Worm (Caenorhabditis elegans) whole organism, midembryonic: ENCODE data around the gene T22E5.1.

Experiments
- T22C8.4 ChIP-seq: fragments of 200-800 bp; sonication (Bioruptor generic); IDR thresholded peaks from 2 replicates; pipeline ENCODE4 v1.3.6; 2022; ENCODE audit warnings: missing genetic modification characterization, missing compliant biosample characterization
- cog-1 ChIP-seq: sonication (generic microtip); optimal IDR thresholded peaks from 2 replicates; lab custom pipeline; 2016; ENCODE audit warnings: missing genetic modification characterization, missing compliant biosample characterization
- flt-1 ChIP-seq: fragments of 200-800 bp; sonication (Bioruptor generic); IDR thresholded peaks from 2 replicates; pipeline ENCODE4 v1.3.6; 2022; ENCODE audit warnings: missing genetic modification characterization, missing compliant biosample characterization
- med-1 ChIP-seq: sonication (generic microtip); optimal IDR thresholded peaks from 2 replicates; lab custom pipeline; 2017; ENCODE audit warnings: missing genetic modification characterization, mild to moderate bottlenecking, missing compliant biosample characterization, antibody characterized with exemption, missing genetic modification reagents; ENCODE audit not compliant: insufficient read depth
- ref-1 ChIP-seq: fragments of 200-800 bp; sonication (Bioruptor generic); conservative IDR thresholded peaks from 2 replicates; pipeline ENCODE4 v1.3.6; 2022; ENCODE audit warnings: missing genetic modification reagents, missing genetic modification characterization, missing compliant biosample characterization
- ztf-23 ChIP-seq: fragments of 200-800 bp; sonication (Bioruptor generic); IDR thresholded peaks from 2 replicates; pipeline ENCODE4 v1.3.6; 2022; ENCODE audit warnings: missing genetic modification reagents, missing genetic modification characterization, missing compliant biosample characterization
- ztf-29 ChIP-seq: fragments of 200-800 bp; sonication (Bioruptor generic); IDR thresholded peaks from 2 replicates; pipeline ENCODE4 v1.3.6; 2022; ENCODE audit warnings: missing genetic modification reagents, missing genetic modification characterization, missing compliant biosample characterization

ce11 chrX:6419113-6419512, 6.4 kb downstream of the T22E5.1 start:
- no peak for TF ChIP-seq ztf-23 (GFP tag; lab: Robert Waterston, UW)
- no peak for TF ChIP-seq flt-1 (GFP tag; lab: Robert Waterston, UW)
- TF ChIP-seq T22C8.4 (GFP tag; lab: Robert Waterston, UW) = no peak
- TF ChIP-seq med-1 (GFP tag; lab: Kevin White, UChicago) = no peak
- no peak for TF ChIP-seq ztf-29 (GFP tag; lab: Robert Waterston, UW)
- TF ChIP-seq ref-1 (GFP tag; lab: Robert Waterston, UW) = no peak
- no peak for TF ChIP-seq cog-1 (tag; lab: Kevin White, UChicago)
